Fruit fly (Drosophila melanogaster) whole organism, pupa: ENCODE data around the gene IA-2.

ENCODE experiments used
- CG17806 ChIP-seq: fragments of 200-800 bp; sonication (Bioruptor generic); optimal IDR thresholded peaks from 2 replicates; lab custom pipeline; 2018; ENCODE audit warnings: missing biosample characterization, mild to moderate bottlenecking, missing genetic modification characterization, moderate library complexity
- CG34367 ChIP-seq: fragments of 200-800 bp; sonication (Bioruptor generic); optimal IDR thresholded peaks from 2 replicates; lab custom pipeline; 2018; ENCODE audit warnings: missing biosample characterization, mild to moderate bottlenecking, missing genetic modification characterization
- CG4496 ChIP-seq: fragments of 200-800 bp; sonication (Bioruptor generic); IDR thresholded peaks from 3 replicates; pipeline ENCODE4 v1.3.6; 2022; ENCODE audit warnings: missing biosample characterization, missing genetic modification characterization
- CG8159 ChIP-seq: fragments of 200-800 bp; sonication (Bioruptor generic); optimal IDR thresholded peaks from 3 replicates; lab custom pipeline; 2018; ENCODE audit warnings: missing biosample characterization, mild to moderate bottlenecking, missing genetic modification characterization, moderate library complexity
- CG8301 ChIP-seq: fragments of 200-800 bp; sonication (Bioruptor generic); optimal IDR thresholded peaks from 2 replicates; lab custom pipeline; 2018; ENCODE audit warnings: missing biosample characterization, mild to moderate bottlenecking, missing genetic modification characterization
- EcR ChIP-seq: fragments of 200-800 bp; sonication (Bioruptor generic); optimal IDR thresholded peaks from 3 replicates; lab custom pipeline; 2019; ENCODE audit warnings: missing biosample characterization, missing genetic modification characterization, mild to moderate bottlenecking, moderate library complexity, missing genetic modification reagents
- rn ChIP-seq: fragments of 200-800 bp; sonication (Bioruptor generic); IDR thresholded peaks from 2 replicates; pipeline ENCODE4 v1.3.6; 2022; ENCODE audit warnings: missing biosample characterization, missing genetic modification characterization

- TF ChIP-seq CG4496 (GFP tag; lab: Robert Waterston, UW) (0 out of 3 replicates have a peak, but pooled peaks have one; percentile 18), CG34367 (no peak), CG17806 (no peak), EcR (GFP tag; lab: Kevin White, UChicago) (no peak), CG8301 (no peak), rn (no peak), CG8159 (tag; lab: Kevin White, UChicago) (no peak)
Measured at dm6 chr2L:1007142-1007839, 40.6 kb downstream of the IA-2 start.
